Worm (Caenorhabditis elegans): Measurements from ENCODE around the gene unc-71.

DNA sequence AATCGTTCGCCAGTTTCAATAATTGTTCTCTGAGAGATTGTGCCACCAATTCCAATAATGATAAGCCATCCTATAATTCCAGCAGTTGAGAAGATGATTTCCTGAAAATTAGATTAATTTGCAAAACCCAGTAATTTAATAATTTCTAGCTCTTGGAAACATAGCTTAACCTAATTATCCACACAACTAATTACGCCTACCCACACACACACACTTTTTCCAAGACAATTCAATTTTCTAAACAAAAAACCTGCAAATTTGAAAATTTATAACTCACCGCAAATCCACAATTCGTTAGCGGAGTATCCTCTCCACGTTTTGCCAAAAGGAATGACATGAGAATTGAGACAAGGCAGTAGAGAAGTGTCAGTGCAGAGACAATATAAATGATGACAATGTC lies 24.9 kb upstream of the unc-71 start:
- TF ChIP-seq pes-1 (GFP tag; IDR thresholded peaks at IDR 0.05) (no peak), ceh-13 (GFP tag; optimal IDR thresholded peaks at IDR 0.05) (no peak), ama-1 (optimal IDR thresholded peaks at IDR 0.05) (no peak), flt-1 (GFP tag; IDR thresholded peaks at IDR 0.05) (no peak), tbx-11 (GFP tag; IDR thresholded peaks at IDR 0.05) (no peak), aly-1 (tag; optimal IDR thresholded peaks at IDR 0.05) (no peak), F13C5.2 (tag; optimal IDR thresholded peaks at IDR 0.05) (no peak), tbx-37 (GFP tag; conservative IDR thresholded peaks at IDR 0.05) (no peak), ets-7 (tag; optimal IDR thresholded peaks at IDR 0.05) (no peak)

Data from whole organism, early embryonic.